Worm (Caenorhabditis elegans): ENCODE measurements around the gene C17H12.11.

C17H12.11 gene

ce11 chrIV:6802132-6802531, at the start of gene C17H12.11, which contains the start of gene cest-4:
Gene C17H12.11, plus strand, starts transcription at chrIV:6802387.
Gene cest-4, minus strand, starts transcription at chrIV:6802337.
- TF ChIP-seq cog-1 (tag; optimal IDR thresholded peaks at IDR 0.05) (no peak), tab-1 (GFP tag; IDR thresholded peaks at IDR 0.05) (no peak), ztf-29 (GFP tag; IDR thresholded peaks at IDR 0.05) (no peak), flt-1 (GFP tag; IDR thresholded peaks at IDR 0.05) (no peak), ref-1 (GFP tag; conservative IDR thresholded peaks at IDR 0.05) (no peak), klf-2 (GFP tag; conservative IDR thresholded peaks at IDR 0.05) (no peak), med-1 (GFP tag; optimal IDR thresholded peaks at IDR 0.05; ENCODE audit: insufficient read depth) (no peak), T22C8.4 (GFP tag; IDR thresholded peaks at IDR 0.05) (no peak), ztf-23 (GFP tag; IDR thresholded peaks at IDR 0.05) (no peak)

- peak; percentile 79 for TF ChIP-seq med-1 (GFP tag; optimal IDR thresholded peaks at IDR 0.05; ENCODE audit: insufficient read depth)
- no peak; the same call in 1 of the 2 replicates for TF ChIP-seq tab-1 (GFP tag; IDR thresholded peaks at IDR 0.05)
- TF ChIP-seq ztf-23 (GFP tag; IDR thresholded peaks at IDR 0.05), result peak; percentile 93
- peak; percentile 75; the same call in 1 of the 2 replicates for TF ChIP-seq klf-2 (GFP tag; conservative IDR thresholded peaks at IDR 0.05)
- TF ChIP-seq T22C8.4 (GFP tag; IDR thresholded peaks at IDR 0.05), result peak; percentile 68
- TF ChIP-seq ztf-29 (GFP tag; IDR thresholded peaks at IDR 0.05), result peak; percentile 89
- peak; percentile 58 for TF ChIP-seq ref-1 (GFP tag; conservative IDR thresholded peaks at IDR 0.05)
- peak; percentile 92 for TF ChIP-seq flt-1 (GFP tag; IDR thresholded peaks at IDR 0.05)
- peak; percentile 81 for TF ChIP-seq cog-1 (tag; optimal IDR thresholded peaks at IDR 0.05)
These were observed 45.8 kb upstream of the C17H12.11 start for ce11 chrIV:6756374-6756773.

ce11 chrIV:6757011-6757410, 45.2 kb upstream of the C17H12.11 start, which contains the start of gene usp-4:
Gene usp-4, plus strand, starts transcription at chrIV:6757311.
- TF ChIP-seq flt-1 (GFP tag; IDR thresholded peaks at IDR 0.05) (no peak), cog-1 (tag; optimal IDR thresholded peaks at IDR 0.05) (no peak), ref-1 (GFP tag; conservative IDR thresholded peaks at IDR 0.05) (no peak), T22C8.4 (GFP tag; IDR thresholded peaks at IDR 0.05) (no peak), med-1 (GFP tag; optimal IDR thresholded peaks at IDR 0.05; ENCODE audit: insufficient read depth) (no peak), klf-2 (GFP tag; conservative IDR thresholded peaks at IDR 0.05) (no peak), ztf-23 (GFP tag; IDR thresholded peaks at IDR 0.05) (no peak)

ce11 chrIV:6757614-6758013, 44.6 kb upstream of the C17H12.11 start:
- no peak for TF ChIP-seq tab-1 (GFP tag; IDR thresholded peaks at IDR 0.05)
- no peak for TF ChIP-seq flt-1 (GFP tag; IDR thresholded peaks at IDR 0.05)
- TF ChIP-seq ztf-23 (GFP tag; IDR thresholded peaks at IDR 0.05), result no peak
- TF ChIP-seq T22C8.4 (GFP tag; IDR thresholded peaks at IDR 0.05), result no peak
- no peak for TF ChIP-seq klf-2 (GFP tag; conservative IDR thresholded peaks at IDR 0.05)
- no peak for TF ChIP-seq cog-1 (tag; optimal IDR thresholded peaks at IDR 0.05)
- no peak for TF ChIP-seq med-1 (GFP tag; optimal IDR thresholded peaks at IDR 0.05; ENCODE audit: insufficient read depth)
- TF ChIP-seq ztf-29 (GFP tag; IDR thresholded peaks at IDR 0.05), result no peak
- no peak for TF ChIP-seq ref-1 (GFP tag; conservative IDR thresholded peaks at IDR 0.05)

ce11 chrIV:6762416-6762815, 39.8 kb upstream of the C17H12.11 start, which contains the start of gene spd-3:
Gene spd-3, plus strand, starts transcription at chrIV:6762716.
- no peak for TF ChIP-seq ztf-23 (GFP tag; IDR thresholded peaks at IDR 0.05)
- no peak for TF ChIP-seq ref-1 (GFP tag; conservative IDR thresholded peaks at IDR 0.05)
- no peak for TF ChIP-seq T22C8.4 (GFP tag; IDR thresholded peaks at IDR 0.05)
- no peak for TF ChIP-seq flt-1 (GFP tag; IDR thresholded peaks at IDR 0.05)
- TF ChIP-seq med-1 (GFP tag; optimal IDR thresholded peaks at IDR 0.05; ENCODE audit: insufficient read depth), result no peak
- no peak for TF ChIP-seq cog-1 (tag; optimal IDR thresholded peaks at IDR 0.05)
- no peak for TF ChIP-seq klf-2 (GFP tag; conservative IDR thresholded peaks at IDR 0.05)
- TF ChIP-seq tab-1 (GFP tag; IDR thresholded peaks at IDR 0.05), result no peak
- no peak for TF ChIP-seq ztf-29 (GFP tag; IDR thresholded peaks at IDR 0.05)

ce11 chrIV:6767240-6767639, 34.9 kb upstream of the C17H12.11 start:
- TF ChIP-seq tab-1 (GFP tag; IDR thresholded peaks at IDR 0.05) (no peak), ref-1 (GFP tag; conservative IDR thresholded peaks at IDR 0.05) (no peak), med-1 (GFP tag; optimal IDR thresholded peaks at IDR 0.05; ENCODE audit: insufficient read depth) (no peak), ztf-23 (GFP tag; IDR thresholded peaks at IDR 0.05) (no peak), cog-1 (tag; optimal IDR thresholded peaks at IDR 0.05) (no peak), flt-1 (GFP tag; IDR thresholded peaks at IDR 0.05) (no peak), T22C8.4 (GFP tag; IDR thresholded peaks at IDR 0.05) (no peak), klf-2 (GFP tag; conservative IDR thresholded peaks at IDR 0.05) (no peak), ztf-29 (GFP tag; IDR thresholded peaks at IDR 0.05) (no peak)

- TF ChIP-seq cog-1 (tag; optimal IDR thresholded peaks at IDR 0.05), result no peak
- no peak for TF ChIP-seq klf-2 (GFP tag; conservative IDR thresholded peaks at IDR 0.05)
- no peak for TF ChIP-seq tab-1 (GFP tag; IDR thresholded peaks at IDR 0.05)
- no peak for TF ChIP-seq flt-1 (GFP tag; IDR thresholded peaks at IDR 0.05)
- TF ChIP-seq ztf-29 (GFP tag; IDR thresholded peaks at IDR 0.05), result no peak
- no peak for TF ChIP-seq T22C8.4 (GFP tag; IDR thresholded peaks at IDR 0.05)
- no peak for TF ChIP-seq ztf-23 (GFP tag; IDR thresholded peaks at IDR 0.05)
- TF ChIP-seq ref-1 (GFP tag; conservative IDR thresholded peaks at IDR 0.05), result no peak
- TF ChIP-seq med-1 (GFP tag; optimal IDR thresholded peaks at IDR 0.05; ENCODE audit: insufficient read depth), result no peak
These were observed 31.7 kb upstream of the C17H12.11 start, which contains the start of gene anat-1 for ce11 chrIV:6770407-6770883. Gene anat-1, plus strand, starts transcription at chrIV:6770833.

- TF ChIP-seq T22C8.4 (GFP tag; IDR thresholded peaks at IDR 0.05), result no peak
- TF ChIP-seq med-1 (GFP tag; optimal IDR thresholded peaks at IDR 0.05; ENCODE audit: insufficient read depth), result no peak
- TF ChIP-seq cog-1 (tag; optimal IDR thresholded peaks at IDR 0.05), result no peak
- no peak for TF ChIP-seq tab-1 (GFP tag; IDR thresholded peaks at IDR 0.05)
- no peak for TF ChIP-seq klf-2 (GFP tag; conservative IDR thresholded peaks at IDR 0.05)
- TF ChIP-seq ref-1 (GFP tag; conservative IDR thresholded peaks at IDR 0.05), result no peak
- TF ChIP-seq ztf-29 (GFP tag; IDR thresholded peaks at IDR 0.05), result no peak
- no peak for TF ChIP-seq flt-1 (GFP tag; IDR thresholded peaks at IDR 0.05)
- no peak for TF ChIP-seq ztf-23 (GFP tag; IDR thresholded peaks at IDR 0.05)
These were observed 30.6 kb upstream of the C17H12.11 start for ce11 chrIV:6771556-6771955.

- TF ChIP-seq ztf-23 (GFP tag; IDR thresholded peaks at IDR 0.05), result no peak
- TF ChIP-seq ztf-29 (GFP tag; IDR thresholded peaks at IDR 0.05), result no peak
- TF ChIP-seq med-1 (GFP tag; optimal IDR thresholded peaks at IDR 0.05; ENCODE audit: insufficient read depth), result no peak
- no peak for TF ChIP-seq cog-1 (tag; optimal IDR thresholded peaks at IDR 0.05)
- no peak for TF ChIP-seq klf-2 (GFP tag; conservative IDR thresholded peaks at IDR 0.05)
- no peak for TF ChIP-seq flt-1 (GFP tag; IDR thresholded peaks at IDR 0.05)
- no peak for TF ChIP-seq ref-1 (GFP tag; conservative IDR thresholded peaks at IDR 0.05)
- no peak for TF ChIP-seq T22C8.4 (GFP tag; IDR thresholded peaks at IDR 0.05)
- no peak for TF ChIP-seq tab-1 (GFP tag; IDR thresholded peaks at IDR 0.05)
These were observed 25.0 kb upstream of the C17H12.11 start for ce11 chrIV:6777156-6777555.

Data from whole organism, midembryonic.